Worm (Caenorhabditis elegans) whole organism, L3 larva: Measurements from ENCODE around the gene gst-9.

Experiments
- ceh-28 ChIP-seq: fragments of 150-350 bp; optimal IDR thresholded peaks from 2 replicates; lab custom pipeline; 2014; ENCODE audit warnings: missing biosample characterization, missing genetic modification reagents, missing genetic modification characterization
- nfya-1 ChIP-seq: sonication (generic microtip); optimal IDR thresholded peaks from 2 replicates; lab custom pipeline; 2017; ENCODE audit warnings: missing genetic modification characterization, mild to moderate bottlenecking, missing compliant biosample characterization, antibody characterized with exemption, moderate library complexity; ENCODE audit not compliant: insufficient read depth
- pqm-1 ChIP-seq: fragments of 150-350 bp; optimal IDR thresholded peaks from 2 replicates; lab custom pipeline; 2017; ENCODE audit warnings: missing biosample characterization, missing genetic modification characterization, inconsistent platforms
- sea-2 ChIP-seq: fragments of 150-350 bp; sonication (generic microtip); optimal IDR thresholded peaks from 4 replicates; lab custom pipeline; 2014; ENCODE audit warnings: missing biosample characterization, missing genetic modification reagents, missing genetic modification characterization

DNA sequence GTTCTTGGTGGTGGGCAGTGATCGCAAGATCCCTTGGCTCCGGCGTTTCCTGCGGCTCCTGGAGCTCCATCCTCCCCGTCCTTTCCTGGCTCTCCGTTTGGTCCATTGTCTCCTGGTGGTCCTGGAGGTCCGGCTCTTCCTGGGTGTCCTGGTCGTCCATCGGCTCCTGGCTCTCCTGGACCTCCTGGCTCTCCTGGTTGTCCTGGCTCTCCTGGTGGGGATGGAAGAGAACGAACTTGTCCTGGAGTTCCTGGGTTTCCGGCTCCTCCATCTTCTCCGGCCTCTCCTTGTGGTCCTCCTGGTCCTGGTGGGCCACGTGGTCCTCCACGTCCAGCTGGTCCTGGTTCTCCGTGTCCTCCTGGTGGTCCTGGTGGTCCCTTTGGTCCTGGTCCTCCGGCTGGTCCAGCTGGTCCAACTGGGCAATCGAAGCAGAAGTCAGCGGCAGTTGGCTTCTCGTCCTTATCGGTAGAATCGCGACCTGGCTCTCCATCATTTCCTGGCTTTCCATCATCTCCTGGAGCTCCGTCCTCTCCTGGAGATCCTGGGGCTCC lies 21.5 kb upstream of the gst-9 start:
- TF ChIP-seq nfya-1 (no peak), sea-2 (no peak), pqm-1 (no peak), ceh-28 (tag; lab: Kevin White, UChicago) (no peak)
